Fruit fly (Drosophila melanogaster) whole organism, embryonic: ENCODE results near the gene Arp6.

Experiments
- Antp ChIP-seq: fragments of 200-800 bp; sonication (Bioruptor generic); optimal IDR thresholded peaks from 3 replicates; lab custom pipeline; 2016; ENCODE audit warnings: missing biosample characterization, missing genetic modification characterization
- CG10209 ChIP-seq: fragments of 200-800 bp; sonication (Bioruptor generic); optimal IDR thresholded peaks from 3 replicates; lab custom pipeline; 2017; ENCODE audit warnings: missing biosample characterization, mild to moderate bottlenecking, missing genetic modification characterization, missing genetic modification reagents
- CG10654 ChIP-seq: fragments of 200-800 bp; sonication (Bioruptor generic); optimal IDR thresholded peaks from 2 replicates; lab custom pipeline; 2016; ENCODE audit warnings: missing biosample characterization, missing genetic modification characterization
- CG11456 ChIP-seq: fragments of 200-800 bp; sonication (Bioruptor generic); IDR thresholded peaks from 3 replicates; pipeline ENCODE4 v1.3.6; 2022; ENCODE audit warnings: missing biosample characterization, missing genetic modification characterization
- CG13287 ChIP-seq: fragments of 200-800 bp; sonication (Bioruptor generic); IDR thresholded peaks from 2 replicates; pipeline ENCODE4 v1.3.6; 2022; ENCODE audit warnings: missing biosample characterization, missing genetic modification characterization; ENCODE audit not compliant: partially characterized antibody
- CG14667 ChIP-seq: fragments of 200-800 bp; sonication (Bioruptor generic); IDR thresholded peaks from 2 replicates; pipeline ENCODE4 v1.3.6; 2022; ENCODE audit warnings: missing biosample characterization, missing genetic modification characterization
- CG15514 ChIP-seq: fragments of 200-800 bp; sonication (Bioruptor generic); optimal IDR thresholded peaks from 3 replicates; lab custom pipeline; 2017; ENCODE audit warnings: missing biosample characterization, missing genetic modification characterization, mild to moderate bottlenecking, moderate library complexity, missing genetic modification reagents
- CG17186 ChIP-seq: fragments of 200-800 bp; sonication (Bioruptor generic); optimal IDR thresholded peaks from 3 replicates; lab custom pipeline; 2017; ENCODE audit warnings: missing biosample characterization, missing genetic modification reagents, missing genetic modification characterization
- CG17361 ChIP-seq: fragments of 200-800 bp; sonication (Bioruptor generic); IDR thresholded peaks from 3 replicates; pipeline ENCODE4 v1.3.6; 2022; ENCODE audit warnings: missing biosample characterization, missing genetic modification characterization
- CG17385 ChIP-seq: fragments of 200-800 bp; sonication (Bioruptor generic); optimal IDR thresholded peaks from 3 replicates; lab custom pipeline; 2018; ENCODE audit warnings: missing biosample characterization, mild to moderate bottlenecking, missing genetic modification characterization
- CG18619 ChIP-seq: fragments of 200-800 bp; sonication (Bioruptor generic); optimal IDR thresholded peaks from 3 replicates; lab custom pipeline; 2017; ENCODE audit warnings: missing biosample characterization, mild to moderate bottlenecking, missing genetic modification characterization
- CG31388 ChIP-seq: fragments of 200-800 bp; sonication (Bioruptor generic); optimal IDR thresholded peaks from 2 replicates; lab custom pipeline; 2016; ENCODE audit warnings: missing biosample characterization, missing genetic modification characterization
- CG31441 ChIP-seq: fragments of 200-800 bp; sonication (Bioruptor generic); IDR thresholded peaks from 2 replicates; pipeline ENCODE4 v1.3.6; 2022; ENCODE audit warnings: missing biosample characterization, missing genetic modification characterization
- CG3995 ChIP-seq: fragments of 200-800 bp; sonication (Bioruptor generic); optimal IDR thresholded peaks from 3 replicates; lab custom pipeline; 2016; ENCODE audit warnings: missing biosample characterization, missing genetic modification characterization
- CG4328 ChIP-seq: fragments of 200-800 bp; sonication (Bioruptor generic); optimal IDR thresholded peaks from 3 replicates; lab custom pipeline; 2017; ENCODE audit warnings: missing biosample characterization, missing genetic modification reagents, missing genetic modification characterization
- CG4820 ChIP-seq: fragments of 200-800 bp; sonication (Bioruptor generic); optimal IDR thresholded peaks from 3 replicates; lab custom pipeline; 2016; ENCODE audit warnings: missing biosample characterization, missing genetic modification characterization
- CG6854 ChIP-seq: fragments of 200-800 bp; sonication (Bioruptor generic); optimal IDR thresholded peaks from 3 replicates; lab custom pipeline; 2017; ENCODE audit warnings: missing biosample characterization, mild to moderate bottlenecking, missing genetic modification characterization
- D19B ChIP-seq: fragments of 200-800 bp; sonication (Bioruptor generic); optimal IDR thresholded peaks from 2 replicates; lab custom pipeline; 2017; ENCODE audit warnings: missing biosample characterization, mild to moderate bottlenecking, missing genetic modification characterization
- E2f1 ChIP-seq: fragments of 200-800 bp; sonication (Bioruptor generic); IDR thresholded peaks from 2 replicates; pipeline ENCODE4 v1.3.6; 2022; ENCODE audit warnings: missing biosample characterization, missing genetic modification characterization
- E2f2 ChIP-seq: fragments of 200-800 bp; sonication (Bioruptor generic); IDR thresholded peaks from 2 replicates; pipeline ENCODE4 v1.3.6; 2022; ENCODE audit warnings: missing biosample characterization, missing genetic modification characterization
- Fer2 ChIP-seq: fragments of 200-800 bp; sonication (Bioruptor generic); optimal IDR thresholded peaks from 2 replicates; lab custom pipeline; 2018; ENCODE audit warnings: missing biosample characterization, mild to moderate bottlenecking, missing genetic modification characterization, moderate library complexity
- Hr78 ChIP-seq, 2 experiments: fragments of 200-800 bp in 1 of 2; fragments of >200 bp in 1 of 2; sonication (Bioruptor generic) in 1 of 2; optimal IDR thresholded peaks; 2 replicates each; lab custom pipeline; 2017 to 2019; ENCODE audit warnings: missing biosample characterization in 2 of 2, missing genetic modification characterization in 2 of 2, mild to moderate bottlenecking in 1 of 2, moderate library complexity in 1 of 2
- Kr ChIP-seq: fragments of 200-800 bp; sonication (Bioruptor generic); optimal IDR thresholded peaks from 2 replicates; lab custom pipeline; 2017; ENCODE audit warnings: missing biosample characterization, mild to moderate bottlenecking, missing genetic modification characterization
- MBD-R2 ChIP-seq: fragments of 200-800 bp; sonication (Bioruptor generic); IDR thresholded peaks from 2 replicates; pipeline ENCODE4 v1.3.6; 2022; ENCODE audit warnings: missing biosample characterization, missing genetic modification characterization
- MTF-1 ChIP-seq: fragments of 200-800 bp; sonication (Bioruptor generic); optimal IDR thresholded peaks from 2 replicates; lab custom pipeline; 2018; ENCODE audit warnings: missing biosample characterization, mild to moderate bottlenecking, missing genetic modification characterization, borderline replicate concordance
- Mad ChIP-seq: fragments of 200-800 bp; sonication (Bioruptor generic); optimal IDR thresholded peaks from 2 replicates; lab custom pipeline; 2016; ENCODE audit warnings: missing biosample characterization, missing genetic modification characterization
- Myb ChIP-seq: fragments of 200-800 bp; sonication (Bioruptor generic); optimal IDR thresholded peaks from 2 replicates; lab custom pipeline; 2016; ENCODE audit warnings: missing biosample characterization, missing genetic modification characterization
- PHDP ChIP-seq: fragments of 200-800 bp; sonication (Bioruptor generic); optimal IDR thresholded peaks from 3 replicates; lab custom pipeline; 2018; ENCODE audit warnings: missing biosample characterization, mild to moderate bottlenecking, missing genetic modification characterization, moderate library complexity
- Rx ChIP-seq: fragments of 200-800 bp; sonication (Bioruptor generic); IDR thresholded peaks from 2 replicates; pipeline ENCODE4 v1.3.6; 2022; ENCODE audit warnings: missing biosample characterization, missing genetic modification characterization
- Sin3A ChIP-seq: fragments of >200 bp; optimal IDR thresholded peaks from 2 replicates; lab custom pipeline; 2018
- Vsx1 ChIP-seq: fragments of 200-800 bp; sonication (Bioruptor generic); optimal IDR thresholded peaks from 2 replicates; lab custom pipeline; 2017; ENCODE audit warnings: missing biosample characterization, mild to moderate bottlenecking, missing genetic modification characterization, missing genetic modification reagents
- al ChIP-seq: fragments of 200-800 bp; sonication (Bioruptor generic); IDR thresholded peaks from 2 replicates; pipeline ENCODE4 v1.3.6; 2022; ENCODE audit warnings: missing biosample characterization, missing genetic modification characterization
- ap ChIP-seq: fragments of 200-800 bp; sonication (Bioruptor generic); IDR thresholded peaks from 2 replicates; pipeline ENCODE4 v1.3.6; 2022; ENCODE audit warnings: missing biosample characterization, missing genetic modification characterization
- az2 ChIP-seq: fragments of 200-800 bp; sonication (Bioruptor generic); optimal IDR thresholded peaks from 3 replicates; lab custom pipeline; 2016; ENCODE audit warnings: missing biosample characterization, missing genetic modification characterization
- btn ChIP-seq: fragments of 200-800 bp; sonication (Bioruptor generic); optimal IDR thresholded peaks from 2 replicates; lab custom pipeline; 2016; ENCODE audit warnings: missing biosample characterization, missing genetic modification characterization
- chinmo ChIP-seq: fragments of 200-800 bp; sonication (Bioruptor generic); IDR thresholded peaks from 4 replicates; pipeline ENCODE4 v1.3.6; 2022; ENCODE audit warnings: missing biosample characterization, missing genetic modification characterization; ENCODE audit not compliant: partially characterized antibody
- chm ChIP-seq: fragments of 200-800 bp; sonication (Bioruptor generic); IDR thresholded peaks from 2 replicates; pipeline ENCODE4 v1.3.6; 2022; ENCODE audit warnings: missing biosample characterization, missing genetic modification characterization
- da ChIP-seq: fragments of 200-800 bp; sonication (Bioruptor generic); optimal IDR thresholded peaks from 2 replicates; lab custom pipeline; 2016; ENCODE audit warnings: missing biosample characterization, missing genetic modification characterization
- exex ChIP-seq: fragments of 200-800 bp; sonication (Bioruptor generic); optimal IDR thresholded peaks from 4 replicates; lab custom pipeline; 2018; ENCODE audit warnings: missing biosample characterization, mild to moderate bottlenecking, missing genetic modification characterization, moderate library complexity
- ftz-f1 ChIP-seq: fragments of 200-800 bp; sonication (Bioruptor generic); optimal IDR thresholded peaks from 2 replicates; lab custom pipeline; 2016; ENCODE audit warnings: missing biosample characterization, missing genetic modification characterization
- gcm2 ChIP-seq: fragments of 200-800 bp; sonication (Bioruptor generic); optimal IDR thresholded peaks from 2 replicates; lab custom pipeline; 2016; ENCODE audit warnings: missing biosample characterization, missing genetic modification characterization
- gsb ChIP-seq: fragments of 200-800 bp; sonication (Bioruptor generic); IDR thresholded peaks from 2 replicates; pipeline ENCODE4 v1.3.6; 2022; ENCODE audit warnings: missing biosample characterization, missing genetic modification characterization
- gt ChIP-seq: fragments of 200-800 bp; sonication (Bioruptor generic); IDR thresholded peaks from 2 replicates; pipeline ENCODE4 v1.3.6; 2022; ENCODE audit warnings: missing biosample characterization, missing genetic modification characterization
- jing ChIP-seq: fragments of 200-800 bp; sonication (Bioruptor generic); optimal IDR thresholded peaks from 2 replicates; lab custom pipeline; 2018; ENCODE audit warnings: missing biosample characterization, mild to moderate bottlenecking, missing genetic modification characterization
- lmd ChIP-seq: fragments of 200-800 bp; sonication (Bioruptor generic); IDR thresholded peaks from 2 replicates; pipeline ENCODE4 v1.3.6; 2022; ENCODE audit warnings: missing biosample characterization, missing genetic modification characterization
- nmo ChIP-seq: fragments of 200-800 bp; sonication (Bioruptor generic); optimal IDR thresholded peaks from 2 replicates; lab custom pipeline; 2018; ENCODE audit warnings: missing biosample characterization, mild to moderate bottlenecking, missing genetic modification characterization, moderate library complexity
- org-1 ChIP-seq: fragments of 200-800 bp; sonication (Bioruptor generic); optimal IDR thresholded peaks from 2 replicates; lab custom pipeline; 2017; ENCODE audit warnings: missing biosample characterization, missing genetic modification characterization
- pita ChIP-seq: fragments of 200-800 bp; sonication (Bioruptor generic); optimal IDR thresholded peaks from 2 replicates; lab custom pipeline; 2017; ENCODE audit warnings: missing biosample characterization, mild to moderate bottlenecking, missing genetic modification characterization
- sr ChIP-seq: fragments of 200-800 bp; sonication (Bioruptor generic); IDR thresholded peaks from 3 replicates; pipeline ENCODE4 v1.3.6; 2022; ENCODE audit warnings: missing biosample characterization, missing genetic modification characterization
- tap ChIP-seq: fragments of 200-800 bp; optimal IDR thresholded peaks from 3 replicates; lab custom pipeline; 2019; ENCODE audit warnings: missing biosample characterization, mild to moderate bottlenecking, missing genetic modification characterization, moderate library complexity
- wor ChIP-seq: fragments of 200-800 bp; sonication (Bioruptor generic); IDR thresholded peaks from 2 replicates; pipeline ENCODE4 v1.3.6; 2022; ENCODE audit warnings: missing biosample characterization, missing genetic modification characterization

Arp6 gene

dm6 chrX:15703720-15704206 lies 33.2 kb downstream of the Arp6 start, which contains the start of the genes Pis and Hap40 (continued):
- TF ChIP-seq gt (GFP tag; lab: Robert Waterston, UW) = no peak
- no peak for TF ChIP-seq CG13287 (GFP tag; lab: Robert Waterston, UW)
- TF ChIP-seq CG17385 (GFP tag; lab: Kevin White, UChicago) = peak; percentile 48
- TF ChIP-seq Sin3A (lab: Kevin White, UChicago) = peak; percentile 98
- peak; percentile 69 for TF ChIP-seq CG3995
- no peak for TF ChIP-seq chinmo
- peak; percentile 30 for TF ChIP-seq Antp (GFP tag; lab: Kevin White, UChicago)
- peak; percentile 63 for TF ChIP-seq CG14667 (GFP tag; lab: Robert Waterston, UW)
- peak; percentile 48; the same call in 1 of the 2 replicates for TF ChIP-seq MBD-R2 (GFP tag; lab: Robert Waterston, UW)
- no peak for TF ChIP-seq Vsx1
- peak in 1 of 2 experiments; percentile 38 for TF ChIP-seq Hr78 (GFP tag; optimal IDR thresholded peaks at IDR 0.05; lab: Kevin White, UChicago)
- TF ChIP-seq MTF-1 = no peak
- TF ChIP-seq jing (GFP tag; lab: Kevin White, UChicago) = no peak
- TF ChIP-seq CG31388 (GFP tag; lab: Kevin White, UChicago) = peak; percentile 2
- TF ChIP-seq CG4820 (GFP tag; lab: Kevin White, UChicago) = peak; percentile 57
- TF ChIP-seq CG10209 (GFP tag; lab: Kevin White, UChicago) = peak; percentile 61
- peak; percentile 44 for TF ChIP-seq az2 (GFP tag; lab: Kevin White, UChicago)
- TF ChIP-seq CG17186 (GFP tag; lab: Kevin White, UChicago) = peak; percentile 10
- peak; percentile 71; the same call in 2 of the 3 replicates for TF ChIP-seq CG11456 (GFP tag; lab: Robert Waterston, UW)
- TF ChIP-seq gcm2 (GFP tag; lab: Kevin White, UChicago) = no peak
- TF ChIP-seq CG18619 (GFP tag; lab: Kevin White, UChicago) = peak; percentile 72
- peak; percentile 64 for TF ChIP-seq Fer2 (tag; lab: Kevin White, UChicago)
- TF ChIP-seq da (GFP tag; lab: Kevin White, UChicago) = no peak
- TF ChIP-seq Rx (GFP tag; lab: Robert Waterston, UW) = peak; percentile 30; the same call in 1 of the 2 replicates
- TF ChIP-seq CG4328 (GFP tag; lab: Kevin White, UChicago) = peak; percentile 31
- peak; percentile 41 for TF ChIP-seq CG10654 (GFP tag; lab: Kevin White, UChicago)
- no peak for TF ChIP-seq tap
- peak; percentile 17; the same call in 1 of the 2 replicates for TF ChIP-seq E2f1 (GFP tag; lab: Robert Waterston, UW)
- TF ChIP-seq al = peak; percentile 58
- no peak for TF ChIP-seq sr
- TF ChIP-seq Myb (GFP tag; lab: Kevin White, UChicago) = peak; percentile 18
- TF ChIP-seq ftz-f1 = peak; percentile 67
- TF ChIP-seq ap = peak; percentile 47
- TF ChIP-seq wor (GFP tag; lab: Robert Waterston, UW) = peak; percentile 64
- no peak for TF ChIP-seq exex (tag; lab: Kevin White, UChicago)
- TF ChIP-seq btn (GFP tag; lab: Kevin White, UChicago) = no peak
- TF ChIP-seq E2f2 (GFP tag; lab: Robert Waterston, UW) = peak; percentile 37
- TF ChIP-seq CG17361 (GFP tag; lab: Robert Waterston, UW) = peak; percentile 88
- TF ChIP-seq chm (GFP tag; lab: Robert Waterston, UW) = no peak
- TF ChIP-seq nmo (GFP tag; lab: Kevin White, UChicago) = peak; percentile 88
- TF ChIP-seq gsb (GFP tag; lab: Robert Waterston, UW) = no peak
- TF ChIP-seq CG31441 = peak; percentile 75
- peak; percentile 29 for TF ChIP-seq D19B (GFP tag; lab: Kevin White, UChicago)
- TF ChIP-seq lmd (GFP tag; lab: Robert Waterston, UW) = peak; percentile 86
- no peak for TF ChIP-seq CG6854 (GFP tag; lab: Kevin White, UChicago)
- TF ChIP-seq Mad (GFP tag; lab: Kevin White, UChicago) = peak; percentile 61
- no peak for TF ChIP-seq pita (GFP tag; lab: Kevin White, UChicago)
- peak; percentile 47 for TF ChIP-seq CG15514 (GFP tag; lab: Kevin White, UChicago)
- TF ChIP-seq PHDP (tag; lab: Kevin White, UChicago) = peak; percentile 66
- TF ChIP-seq org-1 (GFP tag; lab: Kevin White, UChicago) = no peak
- no peak for TF ChIP-seq Kr (GFP tag; lab: Kevin White, UChicago)
